Worm (Caenorhabditis elegans): ENCODE measurements around the gene srlf-7.
A peak's percentile ranks its signal among the peaks of the same experiment; 100 is the strongest.

srlf-7 gene

DNA sequence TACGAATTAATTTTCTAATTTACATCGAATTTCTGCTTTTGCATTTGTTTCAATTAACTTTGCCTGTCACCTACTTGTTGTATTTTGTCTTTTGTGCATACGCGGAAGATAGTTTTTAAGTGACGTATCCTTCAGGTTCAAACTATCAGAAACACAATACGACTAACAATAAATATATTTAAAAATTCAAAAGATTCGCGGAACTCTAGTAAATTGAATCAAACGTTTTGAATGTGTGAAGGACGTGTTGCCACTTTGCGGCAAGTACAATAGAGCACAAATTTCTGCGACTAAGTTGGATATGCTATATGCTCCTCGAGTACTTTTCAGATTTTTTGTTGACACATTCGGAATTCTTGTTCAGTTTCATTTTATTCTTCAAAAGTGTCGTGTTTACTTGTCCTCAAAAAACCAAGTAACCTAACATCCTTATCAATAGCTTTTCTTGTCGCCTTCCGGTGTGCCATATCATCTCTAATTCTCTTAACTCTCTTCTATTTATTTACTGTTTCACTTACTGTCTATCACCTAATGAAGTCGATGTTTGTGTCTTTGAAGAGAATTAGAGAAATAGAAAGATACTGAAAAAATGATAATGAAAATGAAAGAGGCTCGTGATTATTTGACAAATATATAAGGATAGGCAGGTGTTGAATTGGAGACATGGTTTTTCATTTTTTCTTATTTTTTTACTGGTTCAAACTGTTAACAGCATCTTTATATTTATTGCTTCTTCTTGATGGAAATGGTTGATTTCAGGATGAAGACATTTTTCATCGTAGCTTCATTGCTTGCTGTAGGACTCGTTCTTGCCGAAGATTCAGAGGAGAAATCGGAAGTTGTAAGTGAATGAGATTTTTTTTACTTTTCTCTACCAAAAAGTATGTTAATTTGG, at the start of gene srlf-7:
srlf-7 (plus strand) TSS at position 760 of the 895 bp plus-strand sequence.
- peak; percentile 86 for TF ChIP-seq nhr-85 (tag)
- TF ChIP-seq nhr-71 (tag; optimal IDR thresholded peaks at IDR 0.05), result peak; percentile 78
- TF ChIP-seq ets-5 (GFP tag; IDR thresholded peaks at IDR 0.05), result no peak
- no peak for TF ChIP-seq unc-130 (tag; optimal IDR thresholded peaks at IDR 0.05)
- peak; percentile 77 for TF ChIP-seq nhr-90 (tag; optimal IDR thresholded peaks at IDR 0.05; ENCODE audit: poor library complexity)
- TF ChIP-seq lsy-2 (tag; optimal IDR thresholded peaks at IDR 0.05), result peak in 1 of 2 experiments; percentile 31
- TF ChIP-seq nhr-20 (tag; optimal IDR thresholded peaks at IDR 0.05), result peak; percentile 84
- peak; percentile 81 for TF ChIP-seq lin-14 (GFP tag; optimal IDR thresholded peaks at IDR 0.05)
- TF ChIP-seq swsn-7 (tag; optimal IDR thresholded peaks at IDR 0.05), result peak; percentile 2
- no peak for TF ChIP-seq sup-37 (GFP tag; optimal IDR thresholded peaks at IDR 0.05)
- TF ChIP-seq elt-2 (tag; optimal IDR thresholded peaks at IDR 0.05), result peak; percentile 99
- no peak for TF ChIP-seq mef-2 (tag; optimal IDR thresholded peaks at IDR 0.05)
- TF ChIP-seq mab-9 (GFP tag; IDR thresholded peaks at IDR 0.05), result no peak
- TF ChIP-seq snu-23 (GFP tag; optimal IDR thresholded peaks at IDR 0.05), result peak; percentile 52
- peak; percentile 9 for TF ChIP-seq lin-13 (GFP tag; optimal IDR thresholded peaks at IDR 0.05)
- peak; percentile 40 for TF ChIP-seq nhr-19 (GFP tag; conservative IDR thresholded peaks at IDR 0.05)
- TF ChIP-seq elt-3 (tag; optimal IDR thresholded peaks at IDR 0.05), result peak in 5 of 6 experiments; percentile 55 to 98 (median 90)
- peak in 1 of 2 experiments; percentile 25 for TF ChIP-seq efl-1 (optimal IDR thresholded peaks at IDR 0.05)
- TF ChIP-seq efl-1 (GFP tag; optimal IDR thresholded peaks at IDR 0.05 in 1 of 2), result no peak
- peak; percentile 6 for TF ChIP-seq fos-1 (tag; optimal IDR thresholded peaks at IDR 0.05)
- peak; percentile 54 for TF ChIP-seq fkh-10 (GFP tag; optimal IDR thresholded peaks at IDR 0.05)
- no peak for TF ChIP-seq unc-98 (GFP tag; IDR thresholded peaks at IDR 0.05)
- TF ChIP-seq dpl-1 (GFP tag; optimal IDR thresholded peaks at IDR 0.05), result peak in 1 of 3 experiments; percentile 36
- peak; percentile 67 for TF ChIP-seq blmp-1 (tag; optimal IDR thresholded peaks at IDR 0.05)
- TF ChIP-seq jun-1 (tag; optimal IDR thresholded peaks at IDR 0.05), result peak; percentile 66
- TF ChIP-seq C16A3.4 (tag; optimal IDR thresholded peaks at IDR 0.05), result peak; percentile 37
- peak; percentile 58 for TF ChIP-seq nhr-77 (tag; optimal IDR thresholded peaks at IDR 0.05)
- no peak for TF ChIP-seq aly-2 (tag; optimal IDR thresholded peaks at IDR 0.05)
- TF ChIP-seq lin-35 (GFP tag; optimal IDR thresholded peaks at IDR 0.05), result peak in 1 of 2 experiments; percentile 80
- TF ChIP-seq egl-13 (tag; optimal IDR thresholded peaks at IDR 0.05), result no peak
- peak; percentile 58 for TF ChIP-seq tbx-2 (tag; optimal IDR thresholded peaks at IDR 0.05)
- no peak for TF ChIP-seq ceh-8 (GFP tag; optimal IDR thresholded peaks at IDR 0.05)
- no peak for TF ChIP-seq skn-1 (tag; optimal IDR thresholded peaks at IDR 0.05)
- no peak for TF ChIP-seq irx-1 (tag; optimal IDR thresholded peaks at IDR 0.05)

DNA sequence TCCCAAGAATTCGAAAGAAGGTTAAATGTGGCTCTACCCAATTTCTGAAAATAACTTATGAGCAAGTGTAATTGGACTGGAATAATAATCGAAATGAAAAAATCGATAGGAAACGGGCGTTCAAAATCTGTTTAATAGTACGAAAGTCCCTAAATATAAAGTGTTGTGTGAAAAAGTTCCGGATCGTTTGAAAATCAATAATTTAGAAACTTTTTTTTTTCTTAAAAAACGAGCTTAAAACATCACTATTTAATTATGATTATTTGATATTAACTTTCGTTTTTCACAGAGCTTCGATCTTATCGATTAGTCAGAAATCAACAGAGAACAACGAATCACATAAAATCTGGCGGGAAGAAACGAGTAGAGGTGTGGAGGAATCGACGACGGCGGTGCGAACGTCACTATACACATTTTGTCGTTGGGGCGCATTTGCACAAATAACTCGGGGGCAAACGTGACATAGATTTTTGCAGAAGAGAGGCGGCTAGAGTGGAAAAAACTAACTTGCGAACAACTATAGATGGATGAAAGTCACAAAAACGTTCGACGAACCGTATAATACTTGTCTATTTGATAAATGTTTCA, 44.3 kb upstream of the srlf-7 start, which contains the start of gene hecd-1:
hecd-1 (minus strand) TSS at position 51 of the 588 bp plus-strand sequence.
- TF ChIP-seq mab-9 (GFP tag; IDR thresholded peaks at IDR 0.05) (no peak), jun-1 (tag; optimal IDR thresholded peaks at IDR 0.05) (no peak), mdl-1 (tag; optimal IDR thresholded peaks at IDR 0.05) (peak in 1 of 2 experiments; percentile 46), ets-5 (GFP tag; IDR thresholded peaks at IDR 0.05) (no peak), unc-130 (tag; optimal IDR thresholded peaks at IDR 0.05) (no peak), Y116A8C.19 (tag; optimal IDR thresholded peaks at IDR 0.05; ENCODE audit: borderline replicate concordance) (no peak), nhr-85 (tag) (no peak), unc-30 (tag; optimal IDR thresholded peaks at IDR 0.05) (no peak), isw-1 (GFP tag; IDR thresholded peaks at IDR 0.05) (no peak), nhr-77 (tag; optimal IDR thresholded peaks at IDR 0.05) (no peak), pqm-1 (tag; optimal IDR thresholded peaks at IDR 0.05) (no peak), tlp-1 (tag; optimal IDR thresholded peaks at IDR 0.05) (no peak), zag-1 (tag; optimal IDR thresholded peaks at IDR 0.05) (no peak), snpc-4 (tag; optimal IDR thresholded peaks at IDR 0.05) (no peak), vab-15 (tag; optimal IDR thresholded peaks at IDR 0.05) (no peak), egl-27 (tag; optimal IDR thresholded peaks at IDR 0.05) (no peak), ztf-4 (tag; optimal IDR thresholded peaks at IDR 0.05) (no peak), nhr-237 (tag; optimal IDR thresholded peaks at IDR 0.05) (no peak), lin-35 (GFP tag; optimal IDR thresholded peaks at IDR 0.05) (peak in 1 of 2 experiments; percentile 55), fkh-8 (tag; optimal IDR thresholded peaks at IDR 0.05) (peak; percentile 26), ama-1 (optimal IDR thresholded peaks at IDR 0.05) (no peak), lsy-2 (tag; optimal IDR thresholded peaks at IDR 0.05) (peak in 1 of 2 experiments; percentile 49), mep-1 (tag; optimal IDR thresholded peaks at IDR 0.05) (no peak), nhr-76 (tag; optimal IDR thresholded peaks at IDR 0.05) (no peak), rnt-1 (tag; optimal IDR thresholded peaks at IDR 0.05) (no peak)

Data from whole organism, L1 larva.